Worm (Caenorhabditis elegans): Measurements from ENCODE around the gene fmo-3.

The fmo-3 gene

ce11 chrIII:10706972-10707438, 12.5 kb downstream of the fmo-3 start, which contains the start of the genes Y39A1A.21 and Y39A1A.22 (continued):
- TF ChIP-seq pag-3 (tag; optimal IDR thresholded peaks at IDR 0.05; ENCODE audit: borderline replicate concordance) (no peak), K09A11.1 (tag; optimal IDR thresholded peaks at IDR 0.05; ENCODE audit: insufficient read depth) (no peak)

- TF ChIP-seq pros-1 (tag; optimal IDR thresholded peaks at IDR 0.05) (no peak), dve-1 (tag; optimal IDR thresholded peaks at IDR 0.05) (no peak), hlh-8 (tag; optimal IDR thresholded peaks at IDR 0.05) (no peak), unc-42 (tag; optimal IDR thresholded peaks at IDR 0.05) (no peak), ceh-45 (GFP tag; IDR thresholded peaks at IDR 0.05) (no peak), pha-4 (tag; optimal IDR thresholded peaks at IDR 0.05) (no peak)
Measured at ce11 chrIII:10707461-10707860, 13.0 kb downstream of the fmo-3 start, which contains the start of gene mrpl-12. Gene mrpl-12 (plus strand): TSS chrIII:10707761.

- no peak for TF ChIP-seq hlh-30 (tag; optimal IDR thresholded peaks at IDR 0.05; ENCODE audit: insufficient read depth)
- no peak for TF ChIP-seq fkh-6 (tag; optimal IDR thresholded peaks at IDR 0.05)
- TF ChIP-seq hlh-8 (tag; optimal IDR thresholded peaks at IDR 0.05), result no peak
- no peak for TF ChIP-seq pqm-1 (tag; optimal IDR thresholded peaks at IDR 0.05)
- TF ChIP-seq elt-4 (tag; optimal IDR thresholded peaks at IDR 0.05), result no peak
- TF ChIP-seq C08G9.2 (tag; optimal IDR thresholded peaks at IDR 0.05), result no peak
- no peak for TF ChIP-seq odd-2 (tag; optimal IDR thresholded peaks at IDR 0.05)
- no peak for TF ChIP-seq ceh-18 (tag; optimal IDR thresholded peaks at IDR 0.05)
Measured at ce11 chrIII:10708484-10708883, 14.0 kb downstream of the fmo-3 start.

- TF ChIP-seq hlh-8 (tag; optimal IDR thresholded peaks at IDR 0.05) (no peak), pax-1 (tag; optimal IDR thresholded peaks at IDR 0.05) (no peak), pat-9 (tag; optimal IDR thresholded peaks at IDR 0.05) (no peak), ceh-45 (GFP tag; IDR thresholded peaks at IDR 0.05) (no peak), hlh-6 (tag; optimal IDR thresholded peaks at IDR 0.05) (no peak), sox-2 (GFP tag; IDR thresholded peaks at IDR 0.05) (no peak), K09A11.1 (tag; optimal IDR thresholded peaks at IDR 0.05; ENCODE audit: insufficient read depth) (no peak), dmd-4 (tag; optimal IDR thresholded peaks at IDR 0.05; ENCODE audit: borderline replicate concordance) (no peak), Y22D7AL.16 (tag; optimal IDR thresholded peaks at IDR 0.05) (no peak), ceh-2 (tag; optimal IDR thresholded peaks at IDR 0.05) (no peak), odd-2 (tag; optimal IDR thresholded peaks at IDR 0.05) (no peak), fax-1 (tag; optimal IDR thresholded peaks at IDR 0.05) (no peak), rnt-1 (tag; optimal IDR thresholded peaks at IDR 0.05) (no peak), unc-55 (GFP tag; optimal IDR thresholded peaks at IDR 0.05) (no peak), C08G9.2 (tag; optimal IDR thresholded peaks at IDR 0.05) (no peak), dve-1 (tag; optimal IDR thresholded peaks at IDR 0.05) (no peak), ref-2 (tag; optimal IDR thresholded peaks at IDR 0.05) (no peak), ceh-31 (tag; optimal IDR thresholded peaks at IDR 0.05) (no peak)
Measured at ce11 chrIII:10709676-10710075, 15.2 kb downstream of the fmo-3 start.

- TF ChIP-seq nfya-1 (tag; optimal IDR thresholded peaks at IDR 0.05) (no peak), pag-3 (tag; optimal IDR thresholded peaks at IDR 0.05; ENCODE audit: borderline replicate concordance) (no peak), ceh-34 (tag; optimal IDR thresholded peaks at IDR 0.05) (no peak), pat-9 (tag; optimal IDR thresholded peaks at IDR 0.05) (no peak), unc-55 (GFP tag; optimal IDR thresholded peaks at IDR 0.05) (no peak), mec-3 (tag; optimal IDR thresholded peaks at IDR 0.05; ENCODE audit: borderline replicate concordance) (no peak), ets-4 (tag; optimal IDR thresholded peaks at IDR 0.05) (no peak), ceh-14 (tag; optimal IDR thresholded peaks at IDR 0.05) (no peak), zip-5 (tag; optimal IDR thresholded peaks at IDR 0.05) (no peak), eyg-1 (tag; optimal IDR thresholded peaks at IDR 0.05) (no peak), dve-1 (tag; optimal IDR thresholded peaks at IDR 0.05) (no peak)
Measured at ce11 chrIII:10711192-10711673, 16.8 kb downstream of the fmo-3 start, which contains the start of gene W09D10.5. Gene W09D10.5 (minus strand): TSS chrIII:10711536.
